Worm (Caenorhabditis elegans) whole organism, L2 larva: ENCODE measurements around the gene C13G5.2.

Experiments used
- C34F6.9 ChIP-seq: fragments of 150-350 bp; optimal IDR thresholded peaks from 2 replicates; lab custom pipeline; 2014; ENCODE audit warnings: missing biosample characterization, missing genetic modification characterization
- F13H6.1 ChIP-seq: sonication (generic microtip); optimal IDR thresholded peaks from 2 replicates; lab custom pipeline; 2016; ENCODE audit warnings: missing genetic modification characterization, missing compliant biosample characterization
- R02D3.7 ChIP-seq: fragments of 150-350 bp; optimal IDR thresholded peaks from 2 replicates; lab custom pipeline; 2014; ENCODE audit warnings: missing biosample characterization, missing genetic modification characterization
- Y55F3AM.14 ChIP-seq: fragments of 200-800 bp; sonication (Bioruptor generic); optimal IDR thresholded peaks from 2 replicates; lab custom pipeline; 2018; ENCODE audit warnings: mild to moderate bottlenecking, missing genetic modification characterization, missing compliant biosample characterization
- ZK546.5 ChIP-seq: sonication (generic microtip); optimal IDR thresholded peaks from 2 replicates; lab custom pipeline; 2017; ENCODE audit warnings: missing biosample characterization, missing genetic modification characterization
- alr-1 ChIP-seq: fragments of 150-350 bp; optimal IDR thresholded peaks from 2 replicates; lab custom pipeline; 2014; ENCODE audit warnings: missing biosample characterization, missing genetic modification characterization
- ama-1 ChIP-seq: fragments of 150-350 bp; optimal IDR thresholded peaks from 2 replicates; lab custom pipeline; 2018; ENCODE audit warnings: inconsistent platforms
- blmp-1 ChIP-seq: sonication (generic microtip); optimal IDR thresholded peaks from 2 replicates; lab custom pipeline; 2017; ENCODE audit warnings: missing genetic modification characterization, mild to moderate bottlenecking, missing compliant biosample characterization, antibody characterized with exemption, moderate library complexity; ENCODE audit not compliant: insufficient read depth
- ceh-16 ChIP-seq: fragments of 150-350 bp; optimal IDR thresholded peaks from 2 replicates; lab custom pipeline; 2014; ENCODE audit warnings: missing biosample characterization, missing genetic modification characterization
- ceh-82 ChIP-seq: fragments of 150-350 bp; optimal IDR thresholded peaks from 2 replicates; lab custom pipeline; 2014; ENCODE audit warnings: missing biosample characterization, missing genetic modification characterization
- crh-2 ChIP-seq: sonication (generic microtip); optimal IDR thresholded peaks from 2 replicates; lab custom pipeline; 2017; ENCODE audit warnings: missing biosample characterization, missing genetic modification characterization
- dmd-4 ChIP-seq: sonication (generic microtip); optimal IDR thresholded peaks from 2 replicates; lab custom pipeline; 2017; ENCODE audit warnings: missing biosample characterization, missing genetic modification characterization
- egl-27 ChIP-seq: sonication (generic microtip); optimal IDR thresholded peaks from 3 replicates; lab custom pipeline; 2017; ENCODE audit warnings: missing biosample characterization, missing genetic modification reagents, missing genetic modification characterization
- elt-1 ChIP-seq: fragments of 150-350 bp; optimal IDR thresholded peaks from 2 replicates; lab custom pipeline; 2014; ENCODE audit warnings: missing biosample characterization, missing genetic modification characterization
- elt-3 ChIP-seq: sonication (generic microtip); optimal IDR thresholded peaks from 2 replicates; lab custom pipeline; 2017; ENCODE audit warnings: missing biosample characterization, missing genetic modification characterization
- fos-1 ChIP-seq: fragments of 150-350 bp; optimal IDR thresholded peaks from 2 replicates; lab custom pipeline; 2014; ENCODE audit warnings: missing biosample characterization, missing genetic modification characterization
- gmeb-1 ChIP-seq: fragments of 150-350 bp; optimal IDR thresholded peaks from 2 replicates; lab custom pipeline; 2014; ENCODE audit warnings: missing biosample characterization, missing genetic modification characterization
- lin-11 ChIP-seq: fragments of 150-350 bp; sonication (generic microtip); optimal IDR thresholded peaks from 2 replicates; lab custom pipeline; 2014; ENCODE audit warnings: missing biosample characterization, missing genetic modification characterization, inconsistent platforms, mixed read lengths
- lin-13 ChIP-seq: fragments of 150-350 bp; optimal IDR thresholded peaks from 2 replicates; lab custom pipeline; 2014; ENCODE audit warnings: missing biosample characterization, missing genetic modification reagents, missing genetic modification characterization
- lin-39 ChIP-seq: fragments of 150-350 bp; optimal IDR thresholded peaks from 2 replicates; lab custom pipeline; 2014; ENCODE audit warnings: missing biosample characterization, missing genetic modification reagents, missing genetic modification characterization
- lsy-2 ChIP-seq, 2 experiments: fragments of 150-350 bp in 1 of 2; sonication (generic microtip) in 1 of 2; optimal IDR thresholded peaks; 2 replicates each; lab custom pipeline; 2014 to 2017; ENCODE audit warnings: missing biosample characterization in 2 of 2, missing genetic modification characterization in 2 of 2
- mab-5 ChIP-seq: fragments of 150-350 bp; optimal IDR thresholded peaks from 2 replicates; lab custom pipeline; 2014; ENCODE audit warnings: missing biosample characterization, missing genetic modification characterization
- mbf-1 ChIP-seq: sonication (generic microtip); optimal IDR thresholded peaks from 2 replicates; lab custom pipeline; 2017; ENCODE audit warnings: missing biosample characterization, missing genetic modification characterization
- mdl-1 ChIP-seq, 2 experiments: fragments of 150-350 bp in 1 of 2; sonication (generic microtip) in 1 of 2; optimal IDR thresholded peaks; 2 replicates each; lab custom pipeline; 2017; ENCODE audit warnings: missing biosample characterization in 2 of 2, missing genetic modification characterization in 2 of 2
- nhr-10 ChIP-seq: sonication (generic microtip); optimal IDR thresholded peaks from 2 replicates; lab custom pipeline; 2017; ENCODE audit warnings: missing biosample characterization, missing genetic modification characterization
- nhr-11 ChIP-seq: fragments of 150-350 bp; optimal IDR thresholded peaks from 2 replicates; lab custom pipeline; 2014; ENCODE audit warnings: missing biosample characterization, missing genetic modification characterization
- nhr-12 ChIP-seq: fragments of 150-350 bp; optimal IDR thresholded peaks from 2 replicates; lab custom pipeline; 2014; ENCODE audit warnings: missing biosample characterization, missing genetic modification characterization
- nhr-129 ChIP-seq: fragments of 150-350 bp; optimal IDR thresholded peaks from 2 replicates; lab custom pipeline; 2014; ENCODE audit warnings: missing biosample characterization, missing genetic modification characterization
- nhr-21 ChIP-seq: fragments of 150-350 bp; optimal IDR thresholded peaks from 2 replicates; lab custom pipeline; 2014; ENCODE audit warnings: missing biosample characterization, missing genetic modification characterization
- nhr-23 ChIP-seq: fragments of 150-350 bp; optimal IDR thresholded peaks from 2 replicates; lab custom pipeline; 2014; ENCODE audit warnings: missing biosample characterization, missing genetic modification reagents, missing genetic modification characterization
- nhr-25 ChIP-seq: fragments of 150-350 bp; sonication (generic microtip); optimal IDR thresholded peaks from 3 replicates; lab custom pipeline; 2014; ENCODE audit warnings: missing biosample characterization, missing genetic modification characterization
- nhr-6 ChIP-seq: fragments of 150-350 bp; optimal IDR thresholded peaks from 2 replicates; lab custom pipeline; 2014; ENCODE audit warnings: missing biosample characterization, missing genetic modification characterization
- nhr-77 ChIP-seq: fragments of 150-350 bp; optimal IDR thresholded peaks from 2 replicates; lab custom pipeline; 2014; ENCODE audit warnings: missing biosample characterization, missing genetic modification characterization
- peb-1 ChIP-seq: fragments of 150-350 bp; optimal IDR thresholded peaks from 2 replicates; lab custom pipeline; 2014; ENCODE audit warnings: missing biosample characterization, missing genetic modification characterization
- sem-4 ChIP-seq: fragments of 150-350 bp; optimal IDR thresholded peaks from 2 replicates; lab custom pipeline; 2014; ENCODE audit warnings: missing biosample characterization, missing genetic modification reagents, missing genetic modification characterization
- skn-1 ChIP-seq: sonication (generic microtip); optimal IDR thresholded peaks from 2 replicates; lab custom pipeline; 2017; ENCODE audit warnings: missing biosample characterization, missing genetic modification characterization
- sma-3 ChIP-seq: sonication (generic microtip); optimal IDR thresholded peaks from 2 replicates; lab custom pipeline; 2016; ENCODE audit warnings: missing genetic modification reagents, missing genetic modification characterization, missing compliant biosample characterization
- snpc-4 ChIP-seq: fragments of 150-350 bp; optimal IDR thresholded peaks from 2 replicates; lab custom pipeline; 2014; ENCODE audit warnings: missing biosample characterization, missing genetic modification characterization
- unc-55 ChIP-seq: fragments of 150-350 bp; sonication (generic microtip); optimal IDR thresholded peaks from 3 replicates; lab custom pipeline; 2014; ENCODE audit warnings: missing biosample characterization, missing genetic modification reagents, missing genetic modification characterization
- unc-62 ChIP-seq: fragments of 150-350 bp; optimal IDR thresholded peaks from 2 replicates; lab custom pipeline; 2014; ENCODE audit warnings: missing biosample characterization, missing genetic modification reagents, missing genetic modification characterization
- zag-1 ChIP-seq: fragments of 150-350 bp; optimal IDR thresholded peaks from 2 replicates; lab custom pipeline; 2014; ENCODE audit warnings: missing biosample characterization, missing genetic modification characterization
- ztf-1 ChIP-seq: fragments of 200-800 bp; sonication (Bioruptor generic); conservative IDR thresholded peaks from 2 replicates; pipeline ENCODE4 v1.3.6; 2022; ENCODE audit warnings: missing genetic modification characterization, missing compliant biosample characterization
- ztf-11 ChIP-seq: sonication (generic microtip); optimal IDR thresholded peaks from 2 replicates; lab custom pipeline; 2017; ENCODE audit warnings: missing biosample characterization, missing genetic modification characterization

C13G5.2 gene

DNA sequence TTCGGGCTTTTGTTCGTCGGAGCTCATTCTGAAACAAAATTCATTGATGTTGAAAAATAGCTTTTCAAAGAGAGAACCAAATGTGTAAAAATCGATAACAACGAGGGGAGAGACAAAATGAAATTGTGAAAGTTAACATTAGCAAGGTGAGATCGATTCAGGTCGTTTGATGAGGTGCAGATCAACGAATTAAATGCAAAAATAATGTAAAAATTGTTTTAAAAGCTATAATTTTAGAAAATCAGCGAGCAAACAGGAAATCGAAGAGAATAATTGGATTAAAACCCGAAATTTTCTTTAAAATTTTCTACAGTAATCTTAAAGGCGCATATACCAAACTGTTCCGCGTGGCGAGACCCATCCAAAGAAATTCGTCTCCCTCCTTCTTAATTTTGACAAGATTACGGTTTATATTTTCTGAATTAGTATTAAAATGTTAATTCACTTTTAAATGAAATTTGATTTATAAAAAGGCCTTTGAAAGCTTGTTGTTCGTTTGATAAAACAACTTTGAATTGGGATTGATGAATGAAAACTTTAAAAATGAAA, at the start of gene C13G5.2:
C13G5.2 (minus strand) TSS at position 51 of the 549 bp plus-strand sequence.
- TF ChIP-seq lsy-2 (tag; optimal IDR thresholded peaks at IDR 0.05; lab: Kevin White, UChicago) = no peak

DNA sequence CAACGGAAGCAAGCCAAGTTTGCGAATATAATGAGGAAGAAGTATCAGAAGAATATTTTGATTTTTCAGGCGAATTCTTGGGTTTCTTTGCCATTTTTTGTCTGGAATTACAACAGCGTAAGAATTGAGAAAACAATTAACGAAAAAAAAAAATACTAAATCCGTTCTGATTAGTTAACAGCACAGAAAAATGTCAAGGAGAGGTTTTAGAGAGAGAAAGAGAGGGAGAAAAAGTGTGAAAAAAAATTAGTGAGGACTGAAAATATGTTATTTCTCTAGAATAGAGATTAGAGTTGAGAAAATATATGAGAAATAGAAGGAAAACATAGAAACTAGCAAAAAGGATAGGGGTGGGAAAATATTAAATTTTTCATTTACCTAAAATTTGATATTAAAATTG, 49.1 kb upstream of the C13G5.2 start, which contains the start of gene dpy-19:
dpy-19 (minus strand) TSS at position 101 of the 400 bp plus-strand sequence.
- no peak for TF ChIP-seq ztf-1
- TF ChIP-seq C34F6.9 (tag; lab: Kevin White, UChicago) = no peak
- no peak for TF ChIP-seq nhr-11 (tag; lab: Kevin White, UChicago)
- TF ChIP-seq ceh-16 = no peak
- TF ChIP-seq alr-1 (tag; lab: Kevin White, UChicago) = no peak
- TF ChIP-seq nhr-77 (tag; lab: Kevin White, UChicago) = no peak
- TF ChIP-seq sem-4 (tag; lab: Kevin White, UChicago) = no peak
- no peak for TF ChIP-seq gmeb-1 (tag; lab: Kevin White, UChicago)
- TF ChIP-seq ztf-11 (tag; lab: Kevin White, UChicago) = no peak
- no peak for TF ChIP-seq nhr-12 (tag; lab: Kevin White, UChicago)

DNA sequence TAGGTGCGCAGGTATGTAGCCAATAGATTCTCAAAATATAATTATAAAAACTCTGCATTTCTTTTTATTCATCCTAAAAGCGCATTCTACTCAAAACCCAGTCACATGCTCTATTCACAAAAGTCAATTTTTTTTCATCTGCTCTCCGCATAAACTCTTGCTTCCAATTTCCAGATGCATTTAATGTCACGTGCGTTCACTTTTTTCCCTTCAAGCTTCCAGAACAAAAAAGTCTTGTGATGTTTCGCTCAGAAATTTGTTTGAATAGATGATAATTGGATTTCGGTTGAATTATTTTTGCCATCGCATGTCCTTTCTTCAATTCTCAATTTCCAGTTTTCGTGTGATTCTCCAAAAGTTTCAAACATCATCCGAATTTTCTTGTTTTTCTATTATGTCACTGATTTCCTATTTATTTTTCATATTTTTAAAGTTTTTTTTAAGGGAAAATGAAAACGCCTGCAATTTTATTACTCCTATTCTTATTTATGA, 46.7 kb upstream of the C13G5.2 start, which contains the start of gene F22B7.1:
F22B7.1 (plus strand) TSS at position 442 of the 492 bp plus-strand sequence.
- TF ChIP-seq mbf-1 (tag; lab: Kevin White, UChicago) = no peak
- no peak for TF ChIP-seq nhr-25
- TF ChIP-seq lsy-2 (tag; optimal IDR thresholded peaks at IDR 0.05; lab: Kevin White, UChicago) = peak in 1 of 2 experiments; percentile 60
- TF ChIP-seq C34F6.9 (tag; lab: Kevin White, UChicago) = peak; percentile 26

DNA sequence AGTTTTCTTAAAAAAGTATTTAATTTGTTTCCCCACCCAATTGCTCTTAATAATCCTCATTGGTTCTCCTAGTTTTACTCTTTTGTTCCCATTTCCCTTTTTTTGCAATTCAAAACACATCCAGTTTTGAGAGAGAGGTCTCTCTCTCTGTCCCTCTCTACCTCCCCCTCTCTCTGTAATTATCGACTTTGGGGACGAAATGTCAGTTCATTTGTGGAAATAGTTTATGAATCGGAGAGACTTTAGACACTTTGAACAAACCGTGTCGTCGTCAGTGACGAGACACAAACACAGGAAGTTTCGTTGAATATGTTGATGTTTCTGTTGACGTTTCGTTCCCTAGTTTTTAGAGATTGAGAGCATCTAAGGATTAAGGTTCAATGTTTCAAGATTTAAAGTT, 44.9 kb upstream of the C13G5.2 start:
- TF ChIP-seq nhr-25 = peak; percentile 28
- no peak for TF ChIP-seq sma-3
- no peak for TF ChIP-seq ZK546.5
- no peak for TF ChIP-seq nhr-129 (tag; lab: Kevin White, UChicago)
- TF ChIP-seq nhr-11 (tag; lab: Kevin White, UChicago) = no peak

DNA sequence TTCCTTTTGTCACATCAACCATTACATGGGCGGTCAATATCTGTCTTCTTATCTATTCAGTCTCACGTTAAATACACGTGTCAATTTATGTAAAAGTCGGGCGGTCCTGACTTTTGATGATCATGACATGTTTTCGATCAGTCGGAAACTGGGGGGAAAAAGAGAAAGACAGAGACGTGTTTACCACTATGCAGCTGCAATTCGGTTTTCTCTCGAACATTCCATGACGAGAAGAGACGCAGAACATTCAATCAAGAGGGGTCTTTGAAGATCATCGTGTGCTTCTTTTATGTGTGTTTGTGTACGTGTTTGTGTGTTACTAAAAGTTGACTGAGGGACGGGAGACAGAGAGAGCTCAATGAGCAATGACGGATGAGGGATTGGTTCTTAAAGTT, 40.1 kb upstream of the C13G5.2 start:
- peak; percentile 54 for TF ChIP-seq zag-1 (tag; lab: Kevin White, UChicago)
- TF ChIP-seq unc-62 (GFP tag; lab: Kevin White, UChicago) = peak; percentile 59
- TF ChIP-seq nhr-77 (tag; lab: Kevin White, UChicago) = no peak
- peak; percentile 97 for TF ChIP-seq sma-3
- TF ChIP-seq ceh-16 = no peak
- no peak for TF ChIP-seq elt-3
- TF ChIP-seq ceh-82 = no peak
- TF ChIP-seq nhr-21 (tag; lab: Kevin White, UChicago) = peak; percentile 97
- no peak for TF ChIP-seq ztf-1
- TF ChIP-seq ama-1 = peak; percentile 67
- peak; percentile 31 for TF ChIP-seq snpc-4
- TF ChIP-seq Y55F3AM.14 = peak; percentile 94
- peak; percentile 98 for TF ChIP-seq F13H6.1
- TF ChIP-seq sem-4 (tag; lab: Kevin White, UChicago) = peak; percentile 92
- no peak for TF ChIP-seq nhr-12 (tag; lab: Kevin White, UChicago)
- TF ChIP-seq fos-1 (tag; lab: Kevin White, UChicago) = peak; percentile 83
- TF ChIP-seq mdl-1 (tag; optimal IDR thresholded peaks at IDR 0.05; lab: Kevin White, UChicago) = peak in 1 of 2 experiments; percentile 84
- no peak for TF ChIP-seq lin-39
- peak; percentile 45 for TF ChIP-seq blmp-1 (tag; lab: Kevin White, UChicago)
- no peak for TF ChIP-seq skn-1 (tag; lab: Kevin White, UChicago)
- TF ChIP-seq mab-5 (tag; lab: Kevin White, UChicago) = peak; percentile 53
- peak; percentile 53 for TF ChIP-seq lin-11 (tag; lab: Kevin White, UChicago)
- TF ChIP-seq nhr-23 (tag; lab: Kevin White, UChicago) = no peak
- TF ChIP-seq egl-27 = peak; percentile 53
- TF ChIP-seq lin-13 = peak; percentile 79
- TF ChIP-seq R02D3.7 (tag; lab: Kevin White, UChicago) = no peak
- peak; percentile 96 for TF ChIP-seq C34F6.9 (tag; lab: Kevin White, UChicago)
- TF ChIP-seq nhr-25 = peak; percentile 97
- no peak for TF ChIP-seq ztf-11 (tag; lab: Kevin White, UChicago)
- TF ChIP-seq gmeb-1 (tag; lab: Kevin White, UChicago) = peak; percentile 82
- no peak for TF ChIP-seq elt-1 (tag; lab: Kevin White, UChicago)
- no peak for TF ChIP-seq nhr-10
- TF ChIP-seq unc-55 (GFP tag; lab: Kevin White, UChicago) = peak; percentile 95
- TF ChIP-seq lsy-2 (tag; optimal IDR thresholded peaks at IDR 0.05; lab: Kevin White, UChicago) = peak; percentile 28 to 91
- TF ChIP-seq dmd-4 (tag; lab: Kevin White, UChicago) = no peak
- TF ChIP-seq crh-2 (tag; lab: Kevin White, UChicago) = peak; percentile 99
- peak; percentile 93 for TF ChIP-seq nhr-6
- TF ChIP-seq nhr-129 (tag; lab: Kevin White, UChicago) = peak; percentile 97
- no peak for TF ChIP-seq alr-1 (tag; lab: Kevin White, UChicago)
- TF ChIP-seq peb-1 (tag; lab: Kevin White, UChicago) = no peak
- no peak for TF ChIP-seq nhr-11 (tag; lab: Kevin White, UChicago)
